Fruit fly (Drosophila melanogaster) whole organism, embryonic: ENCODE results near the gene AstCC.

ENCODE experiments used
- Bgb ChIP-seq: fragments of 200-800 bp; sonication (Bioruptor generic); IDR thresholded peaks from 2 replicates; pipeline ENCODE4 v1.3.6; 2022; ENCODE audit warnings: missing biosample characterization, missing genetic modification characterization; ENCODE audit not compliant: partially characterized antibody
- CG10267 ChIP-seq: fragments of 200-800 bp; sonication (Bioruptor generic); optimal IDR thresholded peaks from 2 replicates; lab custom pipeline; 2018; ENCODE audit warnings: missing biosample characterization, mild to moderate bottlenecking, missing genetic modification characterization, moderate library complexity
- CG11723 ChIP-seq: fragments of 200-800 bp; sonication (Bioruptor generic); optimal IDR thresholded peaks from 2 replicates; lab custom pipeline; 2017; ENCODE audit warnings: missing biosample characterization, mild to moderate bottlenecking, missing genetic modification characterization
- CG13287 ChIP-seq: fragments of 200-800 bp; sonication (Bioruptor generic); IDR thresholded peaks from 2 replicates; pipeline ENCODE4 v1.3.6; 2022; ENCODE audit warnings: missing biosample characterization, missing genetic modification characterization; ENCODE audit not compliant: partially characterized antibody
- CG15514 ChIP-seq: fragments of 200-800 bp; sonication (Bioruptor generic); optimal IDR thresholded peaks from 3 replicates; lab custom pipeline; 2017; ENCODE audit warnings: missing biosample characterization, missing genetic modification characterization, mild to moderate bottlenecking, moderate library complexity, missing genetic modification reagents
- CG1647 ChIP-seq: fragments of 200-800 bp; sonication (Bioruptor generic); optimal IDR thresholded peaks from 3 replicates; lab custom pipeline; 2016; ENCODE audit warnings: missing biosample characterization, missing genetic modification characterization
- CG16779 ChIP-seq: fragments of 200-800 bp; sonication (Bioruptor generic); IDR thresholded peaks from 2 replicates; pipeline ENCODE4 v1.3.6; 2022; ENCODE audit warnings: missing biosample characterization, missing genetic modification characterization
- CG16813 ChIP-seq: fragments of 200-800 bp; sonication (Bioruptor generic); IDR thresholded peaks from 3 replicates; pipeline ENCODE4 v1.3.6; 2022; ENCODE audit warnings: missing biosample characterization, missing genetic modification characterization; ENCODE audit not compliant: partially characterized antibody
- CG17186 ChIP-seq: fragments of 200-800 bp; sonication (Bioruptor generic); optimal IDR thresholded peaks from 3 replicates; lab custom pipeline; 2017; ENCODE audit warnings: missing biosample characterization, missing genetic modification reagents, missing genetic modification characterization
- CG17361 ChIP-seq: fragments of 200-800 bp; sonication (Bioruptor generic); IDR thresholded peaks from 3 replicates; pipeline ENCODE4 v1.3.6; 2022; ENCODE audit warnings: missing biosample characterization, missing genetic modification characterization
- CG2129 ChIP-seq: fragments of 200-800 bp; sonication (Bioruptor generic); IDR thresholded peaks from 2 replicates; pipeline ENCODE4 v1.3.6; 2022; ENCODE audit warnings: missing biosample characterization, missing genetic modification characterization; ENCODE audit not compliant: partially characterized antibody
- CG2678 ChIP-seq: fragments of 200-800 bp; sonication (Bioruptor generic); optimal IDR thresholded peaks from 3 replicates; lab custom pipeline; 2019; ENCODE audit warnings: missing biosample characterization, mild to moderate bottlenecking, missing genetic modification characterization, moderate library complexity
- CG3847 ChIP-seq: fragments of 200-800 bp; sonication (Bioruptor generic); IDR thresholded peaks from 2 replicates; pipeline ENCODE4 v1.3.6; 2022; ENCODE audit warnings: missing biosample characterization, missing genetic modification characterization
- CG4617 ChIP-seq: fragments of 200-800 bp; sonication (Bioruptor generic); optimal IDR thresholded peaks from 3 replicates; lab custom pipeline; 2016; ENCODE audit warnings: missing biosample characterization, missing genetic modification characterization, borderline replicate concordance
- CG6791 ChIP-seq: fragments of 200-800 bp; sonication (Bioruptor generic); IDR thresholded peaks from 3 replicates; pipeline ENCODE4 v1.3.6; 2022; ENCODE audit warnings: missing biosample characterization, missing genetic modification characterization; ENCODE audit not compliant: partially characterized antibody
- CG7372 ChIP-seq: fragments of 200-800 bp; sonication (Bioruptor generic); IDR thresholded peaks from 2 replicates; pipeline ENCODE4 v1.3.6; 2022; ENCODE audit warnings: missing biosample characterization, missing genetic modification characterization
- CG8089 ChIP-seq: fragments of 200-800 bp; sonication (Bioruptor generic); optimal IDR thresholded peaks from 3 replicates; lab custom pipeline; 2016; ENCODE audit warnings: missing biosample characterization, missing genetic modification characterization
- CG9797 ChIP-seq: fragments of 200-800 bp; sonication (Bioruptor generic); optimal IDR thresholded peaks from 3 replicates; lab custom pipeline; 2018; ENCODE audit warnings: missing biosample characterization, mild to moderate bottlenecking, missing genetic modification characterization
- CG9932 ChIP-seq: fragments of 200-800 bp; sonication (Bioruptor generic); IDR thresholded peaks from 2 replicates; pipeline ENCODE4 v1.3.6; 2022; ENCODE audit warnings: missing biosample characterization, missing genetic modification characterization
- Chrac-16 ChIP-seq: fragments of 200-800 bp; sonication (Bioruptor generic); optimal IDR thresholded peaks from 3 replicates; lab custom pipeline; 2016; ENCODE audit warnings: missing biosample characterization, missing genetic modification characterization
- HLH3B ChIP-seq: fragments of 200-800 bp; sonication (Bioruptor generic); IDR thresholded peaks from 2 replicates; pipeline ENCODE4 v1.3.6; 2022; ENCODE audit warnings: missing biosample characterization, missing genetic modification characterization
- HLH4C ChIP-seq: fragments of 200-800 bp; sonication (Bioruptor generic); IDR thresholded peaks from 3 replicates; pipeline ENCODE4 v1.3.6; 2022; ENCODE audit warnings: missing biosample characterization, missing genetic modification characterization; ENCODE audit not compliant: partially characterized antibody
- Hr39 ChIP-seq: fragments of >200 bp; optimal IDR thresholded peaks from 2 replicates; lab custom pipeline; 2017
- Jarid2 ChIP-seq: fragments of 200-800 bp; sonication (Bioruptor generic); optimal IDR thresholded peaks from 3 replicates; lab custom pipeline; 2017; ENCODE audit warnings: mild to moderate bottlenecking, missing biosample characterization, missing genetic modification reagents, missing genetic modification characterization
- MESR4 ChIP-seq: fragments of 200-800 bp; sonication (Bioruptor generic); optimal IDR thresholded peaks from 2 replicates; lab custom pipeline; 2018; ENCODE audit warnings: missing biosample characterization, mild to moderate bottlenecking, missing genetic modification characterization, moderate library complexity
- Myb ChIP-seq: fragments of 200-800 bp; sonication (Bioruptor generic); optimal IDR thresholded peaks from 2 replicates; lab custom pipeline; 2016; ENCODE audit warnings: missing biosample characterization, missing genetic modification characterization
- Pdp1 ChIP-seq, 2 experiments: fragments of 200-800 bp; sonication (Bioruptor generic); optimal IDR thresholded peaks; 3 replicates each; lab custom pipeline; 2016; ENCODE audit warnings: missing biosample characterization in 2 of 2, missing genetic modification characterization in 2 of 2, mild to moderate bottlenecking in 1 of 2, moderate library complexity in 1 of 2
- Scr ChIP-seq: fragments of 200-800 bp; sonication (Bioruptor generic); IDR thresholded peaks from 2 replicates; pipeline ENCODE4 v1.3.6; 2022; ENCODE audit warnings: missing biosample characterization, missing genetic modification characterization; ENCODE audit not compliant: partially characterized antibody
- Sin3A ChIP-seq: fragments of >200 bp; optimal IDR thresholded peaks from 2 replicates; lab custom pipeline; 2018
- Sox102F ChIP-seq: fragments of 200-800 bp; sonication (Bioruptor generic); optimal IDR thresholded peaks from 2 replicates; lab custom pipeline; 2018; ENCODE audit warnings: missing biosample characterization, mild to moderate bottlenecking, missing genetic modification characterization, moderate library complexity
- Sry-δ ChIP-seq: fragments of 200-800 bp; sonication (Bioruptor generic); optimal IDR thresholded peaks from 2 replicates; lab custom pipeline; 2016; ENCODE audit warnings: missing biosample characterization, missing genetic modification characterization
- YL-1 ChIP-seq: fragments of 200-800 bp; sonication (Bioruptor generic); optimal IDR thresholded peaks from 3 replicates; lab custom pipeline; 2017; ENCODE audit warnings: missing biosample characterization, mild to moderate bottlenecking, missing genetic modification characterization
- bbx ChIP-seq: fragments of 200-800 bp; sonication (Bioruptor generic); IDR thresholded peaks from 2 replicates; pipeline ENCODE4 v1.3.6; 2022; ENCODE audit warnings: missing biosample characterization, missing genetic modification characterization; ENCODE audit not compliant: partially characterized antibody
- chm ChIP-seq: fragments of 200-800 bp; sonication (Bioruptor generic); IDR thresholded peaks from 2 replicates; pipeline ENCODE4 v1.3.6; 2022; ENCODE audit warnings: missing biosample characterization, missing genetic modification characterization
- disco-r ChIP-seq: fragments of 200-800 bp; sonication (Bioruptor generic); optimal IDR thresholded peaks from 2 replicates; lab custom pipeline; 2016; ENCODE audit warnings: missing biosample characterization, missing genetic modification characterization
- dmrt11E ChIP-seq: fragments of 200-800 bp; sonication (Bioruptor generic); optimal IDR thresholded peaks from 3 replicates; lab custom pipeline; 2018; ENCODE audit warnings: missing biosample characterization, mild to moderate bottlenecking, missing genetic modification characterization, moderate library complexity
- dysf ChIP-seq: fragments of 200-800 bp; sonication (Bioruptor generic); IDR thresholded peaks from 3 replicates; pipeline ENCODE4 v1.3.6; 2022; ENCODE audit warnings: missing biosample characterization, missing genetic modification characterization
- eve ChIP-seq, 2 experiments: fragments of >200 bp; optimal IDR thresholded peaks; 2 replicates each; lab custom pipeline; 2017; ENCODE audit warnings: missing biosample characterization in 2 of 2, missing genetic modification characterization in 2 of 2
- exex ChIP-seq: fragments of 200-800 bp; sonication (Bioruptor generic); optimal IDR thresholded peaks from 4 replicates; lab custom pipeline; 2018; ENCODE audit warnings: missing biosample characterization, mild to moderate bottlenecking, missing genetic modification characterization, moderate library complexity
- hbn ChIP-seq: fragments of 200-800 bp; sonication (Bioruptor generic); IDR thresholded peaks from 2 replicates; pipeline ENCODE4 v1.3.6; 2022; ENCODE audit warnings: missing biosample characterization, missing genetic modification characterization; ENCODE audit not compliant: partially characterized antibody
- nerfin-2 ChIP-seq: fragments of 200-800 bp; sonication (Bioruptor generic); IDR thresholded peaks from 2 replicates; pipeline ENCODE4 v1.3.6; 2022; ENCODE audit warnings: missing biosample characterization, missing genetic modification characterization; ENCODE audit not compliant: partially characterized antibody
- odd ChIP-seq: fragments of 200-800 bp; sonication (Bioruptor generic); optimal IDR thresholded peaks from 2 replicates; lab custom pipeline; 2017; ENCODE audit warnings: missing biosample characterization, mild to moderate bottlenecking, missing genetic modification characterization
- pita ChIP-seq: fragments of 200-800 bp; sonication (Bioruptor generic); optimal IDR thresholded peaks from 2 replicates; lab custom pipeline; 2017; ENCODE audit warnings: missing biosample characterization, mild to moderate bottlenecking, missing genetic modification characterization
- pzg ChIP-seq: fragments of 200-800 bp; sonication (Bioruptor generic); optimal IDR thresholded peaks from 3 replicates; lab custom pipeline; 2018; ENCODE audit warnings: missing biosample characterization, mild to moderate bottlenecking, missing genetic modification characterization, moderate library complexity
- so ChIP-seq: fragments of 200-800 bp; sonication (Bioruptor generic); IDR thresholded peaks from 3 replicates; pipeline ENCODE4 v1.3.6; 2022; ENCODE audit warnings: missing biosample characterization, missing genetic modification characterization
- stc ChIP-seq: fragments of 200-800 bp; sonication (Bioruptor generic); IDR thresholded peaks from 2 replicates; pipeline ENCODE4 v1.3.6; 2022; ENCODE audit warnings: missing biosample characterization, missing genetic modification characterization
- stwl ChIP-seq: fragments of 200-800 bp; sonication (Bioruptor generic); optimal IDR thresholded peaks from 3 replicates; lab custom pipeline; 2018; ENCODE audit warnings: missing biosample characterization, mild to moderate bottlenecking, missing genetic modification characterization, moderate library complexity
- tap ChIP-seq: fragments of 200-800 bp; optimal IDR thresholded peaks from 3 replicates; lab custom pipeline; 2019; ENCODE audit warnings: missing biosample characterization, mild to moderate bottlenecking, missing genetic modification characterization, moderate library complexity
- tin ChIP-seq: fragments of 200-800 bp; sonication (Bioruptor generic); optimal IDR thresholded peaks from 3 replicates; lab custom pipeline; 2016; ENCODE audit warnings: missing biosample characterization, missing genetic modification characterization
- usp ChIP-seq: fragments of >200 bp; optimal IDR thresholded peaks from 2 replicates; lab custom pipeline; 2017; ENCODE audit warnings: missing biosample characterization, missing genetic modification characterization

AstCC gene

dm6 chr2L:11119966-11120517 is 35.0 kb upstream of the AstCC start, which contains the start of gene CG6230 (continued):
- peak; percentile 33; the same call in 1 of the 3 replicates for TF ChIP-seq CG16813 (GFP tag; lab: Robert Waterston, UW)
- no peak for TF ChIP-seq disco-r (GFP tag; lab: Kevin White, UChicago)
- peak; percentile 33; the same call in 1 of the 2 replicates for TF ChIP-seq CG2129 (GFP tag; lab: Robert Waterston, UW)
- TF ChIP-seq Sry-δ (GFP tag; lab: Kevin White, UChicago): peak; percentile 61
- TF ChIP-seq Pdp1 (GFP tag; optimal IDR thresholded peaks at IDR 0.05; lab: Kevin White, UChicago): no peak
- TF ChIP-seq pita (GFP tag; lab: Kevin White, UChicago): no peak
- peak; percentile 73 for TF ChIP-seq bbx (GFP tag; lab: Robert Waterston, UW)
- TF ChIP-seq CG8089 (GFP tag; lab: Kevin White, UChicago): no peak
- TF ChIP-seq CG4617 (GFP tag; lab: Kevin White, UChicago): peak; percentile 59
- no peak for TF ChIP-seq usp (GFP tag; lab: Kevin White, UChicago)
- TF ChIP-seq CG11723 (GFP tag; lab: Kevin White, UChicago): no peak
- no peak for TF ChIP-seq CG17186 (GFP tag; lab: Kevin White, UChicago)
- peak; percentile 77 for TF ChIP-seq CG13287 (GFP tag; lab: Robert Waterston, UW)
- TF ChIP-seq Bgb: peak; percentile 71
- TF ChIP-seq CG9797 (GFP tag; lab: Kevin White, UChicago): peak; percentile 18
- TF ChIP-seq pzg (GFP tag; lab: Kevin White, UChicago): peak; percentile 54
- no peak for TF ChIP-seq HLH3B (GFP tag; lab: Robert Waterston, UW)
- TF ChIP-seq tap (tag; lab: Kevin White, UChicago): no peak
- TF ChIP-seq CG17361: no peak
- peak; percentile 55; the same call in 1 of the 2 replicates for TF ChIP-seq hbn (GFP tag; lab: Robert Waterston, UW)
- TF ChIP-seq Jarid2 (GFP tag; lab: Kevin White, UChicago): no peak
- TF ChIP-seq CG3847: no peak
- TF ChIP-seq HLH4C (GFP tag; lab: Robert Waterston, UW): peak; percentile 63
- TF ChIP-seq Scr (GFP tag; lab: Robert Waterston, UW): peak; percentile 70
- TF ChIP-seq CG6791 (GFP tag; lab: Robert Waterston, UW): peak; percentile 68; the same call in 2 of the 3 replicates
- TF ChIP-seq chm (GFP tag; lab: Robert Waterston, UW): no peak
- no peak for TF ChIP-seq dmrt11E (tag; lab: Kevin White, UChicago)
- peak; percentile 16 for TF ChIP-seq CG15514 (GFP tag; lab: Kevin White, UChicago)
- no peak for TF ChIP-seq exex (tag; lab: Kevin White, UChicago)
- peak; percentile 52 for TF ChIP-seq MESR4 (GFP tag; lab: Kevin White, UChicago)
- no peak for TF ChIP-seq CG1647 (GFP tag; lab: Kevin White, UChicago)
- peak; percentile 3 for TF ChIP-seq Sin3A (lab: Kevin White, UChicago)
- peak; percentile 40 for TF ChIP-seq stwl (tag; lab: Kevin White, UChicago)
- TF ChIP-seq tin (GFP tag; lab: Kevin White, UChicago): no peak
- TF ChIP-seq nerfin-2 (GFP tag; lab: Robert Waterston, UW): peak; percentile 70
- TF ChIP-seq Hr39 (lab: Kevin White, UChicago): no peak
- no peak for TF ChIP-seq stc (GFP tag; lab: Robert Waterston, UW)
- TF ChIP-seq so (GFP tag; lab: Robert Waterston, UW): no peak
- TF ChIP-seq CG9932: no peak
- peak; percentile 78 for TF ChIP-seq Myb (GFP tag; lab: Kevin White, UChicago)
- no peak for TF ChIP-seq CG2678 (tag; lab: Kevin White, UChicago)
- no peak for TF ChIP-seq dysf (GFP tag; lab: Robert Waterston, UW)
- TF ChIP-seq CG16779 (GFP tag; lab: Robert Waterston, UW): no peak
- TF ChIP-seq Chrac-16: no peak
- peak; percentile 66 for TF ChIP-seq YL-1 (GFP tag; lab: Kevin White, UChicago)
- peak; percentile 92 for TF ChIP-seq CG10267 (tag; lab: Kevin White, UChicago)
- TF ChIP-seq eve (GFP tag; optimal IDR thresholded peaks at IDR 0.05; lab: Kevin White, UChicago): no peak
- TF ChIP-seq Sox102F (GFP tag; lab: Kevin White, UChicago): no peak
- TF ChIP-seq odd (GFP tag; lab: Kevin White, UChicago): no peak
- TF ChIP-seq CG7372 (GFP tag; lab: Robert Waterston, UW): no peak
